Worm (Caenorhabditis elegans) whole organism, late embryonic: Measurements from ENCODE around the gene gcy-15.

Experiments
- C38D4.7 ChIP-seq: fragments of 200-800 bp; sonication (Bioruptor generic); optimal IDR thresholded peaks from 2 replicates; lab custom pipeline; 2018; ENCODE audit warnings: mild to moderate bottlenecking, missing genetic modification characterization, moderate library complexity, missing compliant biosample characterization
- K02D7.2 ChIP-seq: sonication (generic microtip); optimal IDR thresholded peaks from 2 replicates; lab custom pipeline; 2017; ENCODE audit warnings: mild to moderate bottlenecking, missing genetic modification characterization, missing compliant biosample characterization
- K09A11.1 ChIP-seq: sonication (generic microtip); optimal IDR thresholded peaks from 2 replicates; lab custom pipeline; 2017; ENCODE audit warnings: antibody characterized with exemption, mild to moderate bottlenecking, missing genetic modification characterization, missing compliant biosample characterization; ENCODE audit not compliant: insufficient read depth
- ahr-1 ChIP-seq: sonication (generic microtip); optimal IDR thresholded peaks from 2 replicates; lab custom pipeline; 2016; ENCODE audit warnings: missing genetic modification characterization, missing compliant biosample characterization
- ama-1 ChIP-seq: fragments of 150-350 bp; optimal IDR thresholded peaks from 2 replicates; lab custom pipeline; 2014
- ceh-14 ChIP-seq: sonication (generic microtip); optimal IDR thresholded peaks from 2 replicates; lab custom pipeline; 2016; ENCODE audit warnings: missing genotype, missing genetic modification characterization, missing compliant biosample characterization
- ceh-18 ChIP-seq: sonication (generic microtip); optimal IDR thresholded peaks from 2 replicates; lab custom pipeline; 2016; ENCODE audit warnings: missing genetic modification characterization, missing compliant biosample characterization
- ceh-22 ChIP-seq: sonication (generic microtip); optimal IDR thresholded peaks from 2 replicates; lab custom pipeline; 2017; ENCODE audit warnings: missing biosample characterization, missing genetic modification characterization
- ceh-24 ChIP-seq: sonication (generic microtip); optimal IDR thresholded peaks from 2 replicates; lab custom pipeline; 2016; ENCODE audit warnings: mild to moderate bottlenecking, missing genetic modification characterization, missing compliant biosample characterization
- ceh-30 ChIP-seq: fragments of 150-350 bp; optimal IDR thresholded peaks from 2 replicates; lab custom pipeline; 2014; ENCODE audit warnings: missing biosample characterization, missing genetic modification characterization
- ceh-45 ChIP-seq: fragments of 200-800 bp; sonication (Bioruptor generic); IDR thresholded peaks from 2 replicates; pipeline ENCODE4 v1.3.6; 2022; ENCODE audit warnings: missing genetic modification reagents, missing genetic modification characterization, missing compliant biosample characterization
- ceh-6 ChIP-seq: fragments of 200-800 bp; sonication (Bioruptor generic); optimal IDR thresholded peaks from 2 replicates; lab custom pipeline; 2018; ENCODE audit warnings: mild to moderate bottlenecking, missing genetic modification characterization, missing compliant biosample characterization
- che-1 ChIP-seq: sonication (generic microtip); optimal IDR thresholded peaks from 2 replicates; lab custom pipeline; 2016; ENCODE audit warnings: mild to moderate bottlenecking, missing genetic modification characterization, missing compliant biosample characterization
- fkh-10 ChIP-seq: fragments of 150-350 bp; optimal IDR thresholded peaks from 2 replicates; lab custom pipeline; 2014; ENCODE audit warnings: missing biosample characterization, missing genetic modification reagents, missing genetic modification characterization
- hlh-30 ChIP-seq: sonication (generic microtip); optimal IDR thresholded peaks from 2 replicates; lab custom pipeline; 2017; ENCODE audit warnings: antibody characterized with exemption, missing genetic modification characterization, missing compliant biosample characterization; ENCODE audit not compliant: insufficient read depth
- hlh-6 ChIP-seq: sonication (generic microtip); optimal IDR thresholded peaks from 2 replicates; lab custom pipeline; 2016; ENCODE audit warnings: missing genotype, missing genetic modification characterization, missing compliant biosample characterization
- lim-6 ChIP-seq: sonication (generic microtip); optimal IDR thresholded peaks from 2 replicates; lab custom pipeline; 2016; ENCODE audit warnings: missing genetic modification characterization, missing compliant biosample characterization
- lin-11 ChIP-seq: fragments of 200-800 bp; sonication (Bioruptor generic); optimal IDR thresholded peaks from 2 replicates; lab custom pipeline; 2018; ENCODE audit warnings: mild to moderate bottlenecking, missing genetic modification characterization, missing compliant biosample characterization
- nfya-1 ChIP-seq: sonication (generic microtip); optimal IDR thresholded peaks from 2 replicates; lab custom pipeline; 2017; ENCODE audit warnings: missing genetic modification characterization, mild to moderate bottlenecking, missing compliant biosample characterization, antibody characterized with exemption, moderate library complexity
- nhr-11 ChIP-seq: fragments of 150-350 bp; optimal IDR thresholded peaks from 2 replicates; lab custom pipeline; 2014; ENCODE audit warnings: missing biosample characterization, missing genetic modification characterization
- nhr-232 ChIP-seq: sonication (generic microtip); optimal IDR thresholded peaks from 2 replicates; lab custom pipeline; 2016; ENCODE audit warnings: missing genetic modification characterization, missing compliant biosample characterization
- npax-4 ChIP-seq: sonication (generic microtip); optimal IDR thresholded peaks from 2 replicates; lab custom pipeline; 2016; ENCODE audit warnings: missing genetic modification characterization, missing compliant biosample characterization
- odd-2 ChIP-seq: sonication (generic microtip); optimal IDR thresholded peaks from 2 replicates; lab custom pipeline; 2017; ENCODE audit warnings: antibody characterized with exemption, mild to moderate bottlenecking, missing genetic modification characterization, missing compliant biosample characterization
- pat-9 ChIP-seq: fragments of 200-800 bp; sonication (Bioruptor generic); optimal IDR thresholded peaks from 2 replicates; lab custom pipeline; 2018; ENCODE audit warnings: mild to moderate bottlenecking, missing genetic modification characterization, moderate library complexity, missing compliant biosample characterization
- pax-1 ChIP-seq: fragments of 150-350 bp; optimal IDR thresholded peaks from 2 replicates; lab custom pipeline; 2014; ENCODE audit warnings: missing biosample characterization, missing genetic modification characterization
- pha-2 ChIP-seq: sonication (generic microtip); optimal IDR thresholded peaks from 2 replicates; lab custom pipeline; 2017; ENCODE audit warnings: mild to moderate bottlenecking, missing genetic modification characterization, missing compliant biosample characterization
- pqm-1 ChIP-seq: sonication (generic microtip); optimal IDR thresholded peaks from 2 replicates; lab custom pipeline; 2016; ENCODE audit warnings: missing genetic modification characterization, missing compliant biosample characterization
- pros-1 ChIP-seq: fragments of 150-350 bp; optimal IDR thresholded peaks from 2 replicates; lab custom pipeline; 2014; ENCODE audit warnings: missing biosample characterization, missing genetic modification reagents, missing genetic modification characterization
- sdc-2 ChIP-seq: sonication (generic microtip); optimal IDR thresholded peaks from 2 replicates; lab custom pipeline; 2016; ENCODE audit warnings: missing genotype, missing genetic modification characterization, missing compliant biosample characterization
- sox-2 ChIP-seq: fragments of 200-800 bp; sonication (Bioruptor generic); IDR thresholded peaks from 2 replicates; pipeline ENCODE4 v1.3.6; 2022; ENCODE audit warnings: missing genetic modification reagents, missing genetic modification characterization, missing compliant biosample characterization
- sox-4 ChIP-seq: sonication (generic microtip); optimal IDR thresholded peaks from 2 replicates; lab custom pipeline; 2017; ENCODE audit warnings: mild to moderate bottlenecking, missing genetic modification characterization, inconsistent platforms, missing compliant biosample characterization
- syd-9 ChIP-seq: sonication (generic microtip); optimal IDR thresholded peaks from 2 replicates; lab custom pipeline; 2016; ENCODE audit warnings: mild to moderate bottlenecking, missing genetic modification characterization, moderate library complexity, missing compliant biosample characterization
- tbx-2 ChIP-seq: sonication (generic microtip); optimal IDR thresholded peaks from 2 replicates; lab custom pipeline; 2016; ENCODE audit warnings: missing genetic modification characterization, missing compliant biosample characterization
- tbx-7 ChIP-seq: sonication (generic microtip); optimal IDR thresholded peaks from 2 replicates; lab custom pipeline; 2016; ENCODE audit warnings: missing genotype, missing genetic modification characterization, missing compliant biosample characterization
- ztf-16 ChIP-seq: sonication (generic microtip); optimal IDR thresholded peaks from 2 replicates; lab custom pipeline; 2017; ENCODE audit warnings: missing genetic modification characterization, missing compliant biosample characterization

gcy-15 gene

ce11 chrII:3241842-3242241, 45.0 kb upstream of the gcy-15 start:
- TF ChIP-seq K02D7.2 (tag; lab: Kevin White, UChicago) = no peak
- TF ChIP-seq C38D4.7 = no peak
- TF ChIP-seq pros-1 (tag; lab: Kevin White, UChicago) = no peak
- TF ChIP-seq hlh-30 = no peak
- no peak for TF ChIP-seq npax-4 (tag; lab: Kevin White, UChicago)
- TF ChIP-seq K09A11.1 = no peak
- TF ChIP-seq tbx-2 (tag; lab: Kevin White, UChicago) = no peak
- TF ChIP-seq nhr-11 = no peak
- TF ChIP-seq ceh-18 = no peak
- no peak for TF ChIP-seq fkh-10 (GFP tag; lab: Kevin White, UChicago)
- no peak for TF ChIP-seq tbx-7 (tag; lab: Kevin White, UChicago)
- TF ChIP-seq pat-9 (tag; lab: Kevin White, UChicago) = no peak
- TF ChIP-seq lin-11 (tag; lab: Kevin White, UChicago) = no peak
- TF ChIP-seq che-1 (tag; lab: Kevin White, UChicago) = no peak
- TF ChIP-seq ceh-14 (tag; lab: Kevin White, UChicago) = no peak
- TF ChIP-seq hlh-6 (tag; lab: Kevin White, UChicago) = no peak
- no peak for TF ChIP-seq nfya-1 (tag; lab: Kevin White, UChicago)
- no peak for TF ChIP-seq syd-9 (tag; lab: Kevin White, UChicago)

ce11 chrII:3240207-3240606, 43.3 kb upstream of the gcy-15 start, which contains the start of gene C17F4.3:
TSS of gene C17F4.3 (plus strand) at chrII:3240507.
- no peak for TF ChIP-seq che-1 (tag; lab: Kevin White, UChicago)
- no peak for TF ChIP-seq ceh-45 (GFP tag; lab: Robert Waterston, UW)
- no peak for TF ChIP-seq fkh-10 (GFP tag; lab: Kevin White, UChicago)
- no peak for TF ChIP-seq pat-9 (tag; lab: Kevin White, UChicago)
- TF ChIP-seq sox-2 (GFP tag; lab: Robert Waterston, UW) = no peak
- no peak for TF ChIP-seq tbx-2 (tag; lab: Kevin White, UChicago)
- no peak for TF ChIP-seq ceh-30 (tag; lab: Kevin White, UChicago)
- TF ChIP-seq ceh-22 (tag; lab: Kevin White, UChicago) = no peak
- no peak for TF ChIP-seq sox-4 (tag; lab: Kevin White, UChicago)
- no peak for TF ChIP-seq pha-2
- TF ChIP-seq ama-1 (lab: Kevin White, UChicago) = no peak
- no peak for TF ChIP-seq sdc-2 (tag; lab: Kevin White, UChicago)
- TF ChIP-seq, all 69 proteins: peak for 0

ce11 chrII:3237038-3237521, 40.2 kb upstream of the gcy-15 start, which contains the start of the genes srz-67 and C17F4.11:
TSS of gene srz-67 (minus strand) at chrII:3237138.
TSS of gene C17F4.11 (plus strand) at chrII:3237471.
- TF ChIP-seq ceh-24 = no peak
- no peak for TF ChIP-seq nfya-1 (tag; lab: Kevin White, UChicago)
- no peak for TF ChIP-seq nhr-232
- TF ChIP-seq sox-4 (tag; lab: Kevin White, UChicago) = no peak
- no peak for TF ChIP-seq tbx-2 (tag; lab: Kevin White, UChicago)
- no peak for TF ChIP-seq ahr-1 (tag; lab: Kevin White, UChicago)
- TF ChIP-seq odd-2 = no peak

ce11 chrII:3234725-3235124, 37.9 kb upstream of the gcy-15 start, which contains the start of gene C17F4.8:
TSS of gene C17F4.8 (minus strand) at chrII:3234825.
- TF ChIP-seq sdc-2 (tag; lab: Kevin White, UChicago) (no peak), fkh-10 (GFP tag; lab: Kevin White, UChicago) (no peak), pqm-1 (tag; lab: Kevin White, UChicago) (no peak), lim-6 (tag; lab: Kevin White, UChicago) (no peak), ceh-22 (tag; lab: Kevin White, UChicago) (no peak), pax-1 (tag; lab: Kevin White, UChicago) (no peak), ceh-24 (no peak), nhr-11 (no peak), che-1 (tag; lab: Kevin White, UChicago) (no peak), ztf-16 (tag; lab: Kevin White, UChicago) (no peak), ceh-6 (GFP tag; lab: Kevin White, UChicago) (no peak), ceh-30 (tag; lab: Kevin White, UChicago) (no peak)
